Fruit fly (Drosophila melanogaster) whole organism, prepupa: ENCODE results near the gene CG13398.

ENCODE experiments used
- CG10631 ChIP-seq: fragments of 200-800 bp; sonication (Bioruptor generic); optimal IDR thresholded peaks from 2 replicates; lab custom pipeline; 2016; ENCODE audit warnings: missing biosample characterization, missing genetic modification characterization
- CG10669 ChIP-seq: fragments of 200-800 bp; sonication (Bioruptor generic); optimal IDR thresholded peaks from 3 replicates; lab custom pipeline; 2018; ENCODE audit warnings: missing biosample characterization, mild to moderate bottlenecking, missing genetic modification characterization, moderate library complexity
- CG11294 ChIP-seq: fragments of 200-800 bp; sonication (Bioruptor generic); IDR thresholded peaks from 2 replicates; pipeline ENCODE4 v1.3.6; 2022; ENCODE audit warnings: missing biosample characterization, missing genetic modification characterization
- CG11762 ChIP-seq: fragments of 200-800 bp; sonication (Bioruptor generic); optimal IDR thresholded peaks from 3 replicates; lab custom pipeline; 2016; ENCODE audit warnings: missing biosample characterization, missing genetic modification characterization; ENCODE audit not compliant: insufficient read depth
- CG11902 ChIP-seq: fragments of 200-800 bp; sonication (Bioruptor generic); optimal IDR thresholded peaks from 3 replicates; lab custom pipeline; 2016; ENCODE audit warnings: missing biosample characterization, missing genetic modification characterization
- CG15336 ChIP-seq: fragments of 200-800 bp; sonication (Bioruptor generic); IDR thresholded peaks from 2 replicates; pipeline ENCODE4 v1.3.6; 2022; ENCODE audit warnings: missing biosample characterization, missing genetic modification characterization
- CG1621 ChIP-seq: fragments of 200-800 bp; sonication (Bioruptor generic); optimal IDR thresholded peaks from 3 replicates; lab custom pipeline; 2018; ENCODE audit warnings: missing biosample characterization, mild to moderate bottlenecking, missing genetic modification characterization
- CG16779 ChIP-seq: fragments of 200-800 bp; sonication (Bioruptor generic); optimal IDR thresholded peaks from 3 replicates; lab custom pipeline; 2017; ENCODE audit warnings: missing biosample characterization, mild to moderate bottlenecking, missing genetic modification characterization
- CG3032 ChIP-seq: fragments of 200-800 bp; optimal IDR thresholded peaks from 2 replicates; lab custom pipeline; 2019; ENCODE audit warnings: missing biosample characterization, mild to moderate bottlenecking, missing genetic modification characterization, moderate library complexity
- CG31627 ChIP-seq: fragments of 200-800 bp; sonication (Bioruptor generic); optimal IDR thresholded peaks from 3 replicates; lab custom pipeline; 2016; ENCODE audit warnings: missing biosample characterization, missing genetic modification characterization
- CG32006 ChIP-seq: fragments of 200-800 bp; sonication (Bioruptor generic); optimal IDR thresholded peaks from 3 replicates; lab custom pipeline; 2017; ENCODE audit warnings: missing biosample characterization, mild to moderate bottlenecking, missing genetic modification characterization
- CG3919 ChIP-seq: fragments of 200-800 bp; sonication (Bioruptor generic); optimal IDR thresholded peaks from 3 replicates; lab custom pipeline; 2016; ENCODE audit warnings: missing biosample characterization, missing genetic modification characterization
- CG4318 ChIP-seq: fragments of 200-800 bp; sonication (Bioruptor generic); optimal IDR thresholded peaks from 3 replicates; lab custom pipeline; 2017; ENCODE audit warnings: missing biosample characterization, mild to moderate bottlenecking, missing genetic modification characterization
- CG6163 ChIP-seq: fragments of 200-800 bp; sonication (Bioruptor generic); IDR thresholded peaks from 3 replicates; pipeline ENCODE4 v1.3.6; 2022; ENCODE audit warnings: missing biosample characterization, missing genetic modification characterization
- CG6276 ChIP-seq: fragments of 200-800 bp; sonication (Bioruptor generic); optimal IDR thresholded peaks from 2 replicates; lab custom pipeline; 2017; ENCODE audit warnings: missing biosample characterization, mild to moderate bottlenecking, missing genetic modification characterization
- CG6792 ChIP-seq: fragments of 200-800 bp; sonication (Bioruptor generic); optimal IDR thresholded peaks from 3 replicates; lab custom pipeline; 2016; ENCODE audit warnings: missing biosample characterization, missing genetic modification characterization
- CG6808 ChIP-seq: fragments of 200-800 bp; sonication (Bioruptor generic); optimal IDR thresholded peaks from 3 replicates; lab custom pipeline; 2017; ENCODE audit warnings: missing biosample characterization, missing genetic modification characterization, mild to moderate bottlenecking, moderate library complexity, missing genetic modification reagents
- CG8119 ChIP-seq: fragments of 200-800 bp; sonication (Bioruptor generic); IDR thresholded peaks from 3 replicates; pipeline ENCODE4 v1.3.6; 2022; ENCODE audit warnings: missing biosample characterization, missing genetic modification characterization
- CG8319 ChIP-seq: fragments of 200-800 bp; sonication (Bioruptor generic); optimal IDR thresholded peaks from 3 replicates; lab custom pipeline; 2016; ENCODE audit warnings: missing biosample characterization, missing genetic modification characterization
- CG8632 ChIP-seq: fragments of 200-800 bp; sonication (Bioruptor generic); optimal IDR thresholded peaks from 3 replicates; lab custom pipeline; 2016; ENCODE audit warnings: missing biosample characterization, missing genetic modification characterization
- Eip75B ChIP-seq: fragments of 200-800 bp; sonication (Bioruptor generic); optimal IDR thresholded peaks from 3 replicates; lab custom pipeline; 2016; ENCODE audit warnings: missing biosample characterization, missing genetic modification characterization
- Eip78C ChIP-seq: fragments of 200-800 bp; sonication (Bioruptor generic); peaks from one replicate; lab custom pipeline; 2016; ENCODE audit warnings: missing biosample characterization, missing genetic modification characterization
- Ets21C ChIP-seq: fragments of 200-800 bp; sonication (Bioruptor generic); optimal IDR thresholded peaks from 3 replicates; lab custom pipeline; 2016; ENCODE audit warnings: missing biosample characterization, missing genetic modification characterization
- Ets96B ChIP-seq: fragments of 200-800 bp; optimal IDR thresholded peaks from 2 replicates; lab custom pipeline; 2019; ENCODE audit warnings: missing biosample characterization, mild to moderate bottlenecking, missing genetic modification characterization, moderate library complexity
- Gug ChIP-seq: fragments of 200-800 bp; sonication (Bioruptor generic); IDR thresholded peaks from 2 replicates; pipeline ENCODE4 v1.3.6; 2022; ENCODE audit warnings: missing biosample characterization, missing genetic modification characterization
- Hr38 ChIP-seq: sonication (Bioruptor generic); optimal IDR thresholded peaks from 2 replicates; lab custom pipeline; 2016; ENCODE audit warnings: missing biosample characterization, missing genetic modification characterization
- Hr39 ChIP-seq: fragments of 200-800 bp; sonication (Bioruptor generic); optimal IDR thresholded peaks from 2 replicates; lab custom pipeline; 2016; ENCODE audit warnings: missing biosample characterization, missing genetic modification characterization
- Hr4 ChIP-seq: fragments of 200-800 bp; sonication (Bioruptor generic); optimal IDR thresholded peaks from 3 replicates; lab custom pipeline; 2016; ENCODE audit warnings: missing biosample characterization, missing genetic modification characterization
- Lpt ChIP-seq: fragments of 200-800 bp; sonication (Bioruptor generic); optimal IDR thresholded peaks from 3 replicates; lab custom pipeline; 2016; ENCODE audit warnings: missing biosample characterization, missing genetic modification characterization
- Met ChIP-seq: fragments of 200-800 bp; sonication (Bioruptor generic); optimal IDR thresholded peaks from 3 replicates; lab custom pipeline; 2016; ENCODE audit warnings: missing biosample characterization, missing genetic modification characterization
- OdsH ChIP-seq: fragments of 200-800 bp; sonication (Bioruptor generic); optimal IDR thresholded peaks from 3 replicates; lab custom pipeline; 2016; ENCODE audit warnings: missing biosample characterization, missing genetic modification characterization
- Smox ChIP-seq: fragments of 200-800 bp; sonication (Bioruptor generic); optimal IDR thresholded peaks from 3 replicates; lab custom pipeline; 2016; ENCODE audit warnings: missing biosample characterization, missing genetic modification characterization
- Sox102F ChIP-seq: fragments of 200-800 bp; sonication (Bioruptor generic); optimal IDR thresholded peaks from 2 replicates; lab custom pipeline; 2016; ENCODE audit warnings: missing biosample characterization, mild to moderate bottlenecking, missing genetic modification characterization
- Sox14 ChIP-seq: fragments of 200-800 bp; sonication (Bioruptor generic); optimal IDR thresholded peaks from 3 replicates; lab custom pipeline; 2016; ENCODE audit warnings: missing biosample characterization, missing genetic modification characterization
- Sox15 ChIP-seq: fragments of 200-800 bp; sonication (Bioruptor generic); optimal IDR thresholded peaks from 3 replicates; lab custom pipeline; 2016; ENCODE audit warnings: missing biosample characterization, missing genetic modification characterization
- achi ChIP-seq: fragments of 200-800 bp; sonication (Bioruptor generic); optimal IDR thresholded peaks from 3 replicates; lab custom pipeline; 2016; ENCODE audit warnings: missing biosample characterization, missing genetic modification characterization
- acj6 ChIP-seq: fragments of 200-800 bp; sonication (Bioruptor generic); optimal IDR thresholded peaks from 3 replicates; lab custom pipeline; 2016; ENCODE audit warnings: missing biosample characterization, missing genetic modification characterization
- cyc ChIP-seq: fragments of 200-800 bp; sonication (Bioruptor generic); optimal IDR thresholded peaks from 3 replicates; lab custom pipeline; 2016; ENCODE audit warnings: missing biosample characterization, missing genetic modification characterization
- dac ChIP-seq: fragments of 200-800 bp; sonication (Bioruptor generic); optimal IDR thresholded peaks from 2 replicates; lab custom pipeline; 2017; ENCODE audit warnings: missing biosample characterization, mild to moderate bottlenecking, missing genetic modification characterization
- eg ChIP-seq: fragments of 200-800 bp; sonication (Bioruptor generic); IDR thresholded peaks from 3 replicates; pipeline ENCODE4 v1.3.6; 2022; ENCODE audit warnings: missing biosample characterization, missing genetic modification characterization
- esn ChIP-seq: fragments of 200-800 bp; sonication (Bioruptor generic); optimal IDR thresholded peaks from 2 replicates; lab custom pipeline; 2016; ENCODE audit warnings: missing biosample characterization, mild to moderate bottlenecking, missing genetic modification characterization, moderate library complexity
- fd59A ChIP-seq: fragments of 200-800 bp; sonication (Bioruptor generic); optimal IDR thresholded peaks from 2 replicates; lab custom pipeline; 2017; ENCODE audit warnings: missing biosample characterization, mild to moderate bottlenecking, missing genetic modification characterization, missing genetic modification reagents
- fd85E ChIP-seq: fragments of 200-800 bp; sonication (Bioruptor generic); optimal IDR thresholded peaks from 3 replicates; lab custom pipeline; 2016; ENCODE audit warnings: missing biosample characterization, missing genetic modification characterization
- fkh ChIP-seq: fragments of 200-800 bp; sonication (Bioruptor generic); optimal IDR thresholded peaks from 3 replicates; lab custom pipeline; 2017; ENCODE audit warnings: missing biosample characterization, mild to moderate bottlenecking, missing genetic modification characterization, moderate library complexity
- lz ChIP-seq: fragments of 200-800 bp; sonication (Bioruptor generic); optimal IDR thresholded peaks from 3 replicates; lab custom pipeline; 2016; ENCODE audit warnings: missing biosample characterization, missing genetic modification characterization
- salr ChIP-seq, 2 experiments: fragments of 200-800 bp; sonication (Bioruptor generic); optimal IDR thresholded peaks; 3 replicates each; lab custom pipeline; 2016 to 2018; ENCODE audit warnings: missing biosample characterization in 2 of 2, missing genetic modification characterization in 2 of 2, mild to moderate bottlenecking in 1 of 2
- spab ChIP-seq: fragments of 200-800 bp; sonication (Bioruptor generic); optimal IDR thresholded peaks from 2 replicates; lab custom pipeline; 2017; ENCODE audit warnings: missing biosample characterization, mild to moderate bottlenecking, missing genetic modification characterization, missing genetic modification reagents
- ss ChIP-seq, 2 experiments: fragments of 200-800 bp; sonication (Bioruptor generic); optimal IDR thresholded peaks; 2 replicates in 1 of 2; 3 replicates in 1 of 2; lab custom pipeline; 2017 to 2018; ENCODE audit warnings: mild to moderate bottlenecking in 2 of 2, missing biosample characterization in 2 of 2, missing genetic modification characterization in 2 of 2, moderate library complexity in 1 of 2

The CG13398 gene

dm6 chr2L:8384108-8384601 lies 30.9 kb downstream of the CG13398 start, which contains the start of the genes Dad1 and CG13384 (continued):
- TF ChIP-seq Sox15 (GFP tag; lab: Kevin White, UChicago) (peak; percentile 89), Hr39 (GFP tag; lab: Kevin White, UChicago) (peak; percentile 83), CG10669 (GFP tag; lab: Kevin White, UChicago) (peak; percentile 91), Eip78C (peak; percentile 98), Sox14 (GFP tag; lab: Kevin White, UChicago) (peak; percentile 91), CG4318 (peak; percentile 86), CG31627 (GFP tag; lab: Kevin White, UChicago) (peak; percentile 86), CG16779 (peak; percentile 61), Eip75B (GFP tag; lab: Kevin White, UChicago) (peak; percentile 89), CG10631 (peak; percentile 91), acj6 (GFP tag; lab: Kevin White, UChicago) (peak; percentile 94), CG11294 (GFP tag; lab: Robert Waterston, UW) (peak; percentile 94)

DNA sequence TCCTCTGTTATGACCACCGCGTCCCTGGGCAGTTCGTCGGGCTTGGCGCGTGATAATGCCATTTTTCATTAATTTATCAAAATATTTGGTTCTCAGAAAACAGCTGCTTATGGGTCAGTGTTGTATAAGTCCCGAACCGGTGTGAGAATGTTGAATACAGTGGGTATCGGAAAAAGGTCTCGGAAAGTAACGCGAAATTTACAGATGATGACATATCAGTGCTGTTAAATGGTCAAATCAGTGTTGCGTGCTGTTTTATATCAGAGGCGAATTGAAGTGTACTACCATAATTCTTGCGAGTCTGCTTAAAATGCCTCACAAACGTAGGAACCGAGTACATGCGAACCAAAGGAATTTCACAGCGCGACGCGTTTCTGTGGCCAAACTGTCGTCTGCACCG lies 32.4 kb downstream of the CG13398 start, which contains the start of the genes CG13392 and Rcd4:
TSS of gene CG13392 (minus strand) at position 162 of the 400 bp plus-strand sequence.
TSS of gene Rcd4 (plus strand) at position 216 of the 400 bp plus-strand sequence.
- TF ChIP-seq Eip75B (GFP tag; lab: Kevin White, UChicago) (peak; percentile 50), Sox15 (GFP tag; lab: Kevin White, UChicago) (no peak), CG15336 (GFP tag; lab: Robert Waterston, UW) (no peak), CG6276 (GFP tag; lab: Kevin White, UChicago) (no peak), Gug (GFP tag; lab: Robert Waterston, UW) (no peak), lz (GFP tag; lab: Kevin White, UChicago) (peak; percentile 75), CG16779 (no peak), Ets21C (GFP tag; lab: Kevin White, UChicago) (peak; percentile 42), fd59A (GFP tag; lab: Kevin White, UChicago) (no peak), spab (no peak), CG3032 (peak; percentile 47), CG8319 (no peak), Lpt (GFP tag; lab: Kevin White, UChicago) (peak; percentile 3), Ets96B (tag; lab: Kevin White, UChicago) (peak; percentile 12), CG31627 (GFP tag; lab: Kevin White, UChicago) (peak; percentile 80), CG8119 (GFP tag; lab: Robert Waterston, UW) (no peak), OdsH (GFP tag; lab: Kevin White, UChicago) (peak; percentile 63), fkh (no peak), fd85E (GFP tag; lab: Kevin White, UChicago) (peak; percentile 21), Smox (GFP tag; lab: Kevin White, UChicago) (peak; percentile 49), esn (peak; percentile 77), dac (no peak), Hr4 (GFP tag; lab: Kevin White, UChicago) (peak; percentile 35), CG6792 (GFP tag; lab: Kevin White, UChicago) (peak; percentile 58), CG3919 (peak; percentile 79), Hr38 (GFP tag; lab: Kevin White, UChicago) (no peak), Sox14 (GFP tag; lab: Kevin White, UChicago) (peak; percentile 62), Sox102F (GFP tag; lab: Kevin White, UChicago) (peak; percentile 65), acj6 (GFP tag; lab: Kevin White, UChicago) (peak; percentile 60), Hr39 (GFP tag; lab: Kevin White, UChicago) (peak; percentile 66), Met (GFP tag; lab: Kevin White, UChicago) (peak; percentile 57), achi (GFP tag; lab: Kevin White, UChicago) (peak; percentile 80), CG4318 (no peak), CG32006 (peak; percentile 41), cyc (GFP tag; lab: Kevin White, UChicago) (peak; percentile 77), salr (GFP tag; optimal IDR thresholded peaks at IDR 0.05; lab: Kevin White, UChicago) (peak; percentile 15 to 36), eg (GFP tag; lab: Robert Waterston, UW) (peak; percentile 64), CG10669 (GFP tag; lab: Kevin White, UChicago) (peak; percentile 35), CG6808 (GFP tag; lab: Kevin White, UChicago) (peak; percentile 46), CG11902 (GFP tag; lab: Kevin White, UChicago) (peak; percentile 39), CG11762 (GFP tag; lab: Kevin White, UChicago) (peak; percentile 21), ss (GFP tag; optimal IDR thresholded peaks at IDR 0.05; lab: Kevin White, UChicago) (peak in 1 of 2 experiments; percentile 26), CG6163 (peak; percentile 69; the same call in 2 of the 3 replicates), CG8632 (peak; percentile 26), CG11294 (GFP tag; lab: Robert Waterston, UW) (peak; percentile 38; the same call in 1 of the 2 replicates), CG1621 (tag; lab: Kevin White, UChicago) (peak; percentile 70)
